Worm (Caenorhabditis elegans) whole organism, late embryonic: ENCODE data around the gene R12A1.3.

Experiments
- ama-1 ChIP-seq: fragments of 150-350 bp; optimal IDR thresholded peaks from 2 replicates; lab custom pipeline; 2014
- lim-6 ChIP-seq: sonication (generic microtip); optimal IDR thresholded peaks from 2 replicates; lab custom pipeline; 2016; ENCODE audit warnings: missing genetic modification characterization, missing compliant biosample characterization
- pqm-1 ChIP-seq: sonication (generic microtip); optimal IDR thresholded peaks from 2 replicates; lab custom pipeline; 2016; ENCODE audit warnings: missing genetic modification characterization, missing compliant biosample characterization

ce11 chrV:1444180-1444579 lies 18.6 kb upstream of the R12A1.3 start, which contains the start of gene cnc-1:
- TF ChIP-seq pqm-1 (tag; lab: Kevin White, UChicago) (no peak), ama-1 (lab: Kevin White, UChicago) (no peak), lim-6 (tag; lab: Kevin White, UChicago) (no peak)
